Worm (Caenorhabditis elegans) whole organism, early embryonic: Measurements from ENCODE around the gene srv-8.
A peak's percentile ranks its signal among the peaks of the same experiment; 100 is the strongest.

Experiments used
- B0310.2 ChIP-seq: sonication (generic microtip); optimal IDR thresholded peaks from 2 replicates; lab custom pipeline; 2016; ENCODE audit warnings: mild to moderate bottlenecking, missing genetic modification characterization, missing compliant biosample characterization
- F13C5.2 ChIP-seq: sonication (generic microtip); optimal IDR thresholded peaks from 2 replicates; lab custom pipeline; 2017; ENCODE audit warnings: mild to moderate bottlenecking, missing genetic modification characterization, inconsistent platforms, missing compliant biosample characterization
- aly-1 ChIP-seq: sonication (generic microtip); optimal IDR thresholded peaks from 2 replicates; lab custom pipeline; 2016; ENCODE audit warnings: missing genetic modification characterization, missing compliant biosample characterization
- ama-1 ChIP-seq: fragments of 150-350 bp; optimal IDR thresholded peaks from 2 replicates; lab custom pipeline; 2014
- ceh-13 ChIP-seq: fragments of 200-800 bp; sonication (Bioruptor generic); optimal IDR thresholded peaks from 2 replicates; lab custom pipeline; 2018; ENCODE audit warnings: mild to moderate bottlenecking, missing genetic modification characterization, missing compliant biosample characterization
- ceh-36 ChIP-seq: sonication (generic microtip); optimal IDR thresholded peaks from 2 replicates; lab custom pipeline; 2016; ENCODE audit warnings: missing genetic modification characterization, inconsistent platforms, missing compliant biosample characterization
- ets-7 ChIP-seq: sonication (generic microtip); optimal IDR thresholded peaks from 2 replicates; lab custom pipeline; 2016; ENCODE audit warnings: missing genotype, missing genetic modification characterization, missing compliant biosample characterization
- flt-1 ChIP-seq: fragments of 200-800 bp; sonication (Bioruptor generic); IDR thresholded peaks from 2 replicates; pipeline ENCODE4 v1.3.6; 2022; ENCODE audit warnings: missing genetic modification characterization, missing compliant biosample characterization
- hmbx-1 ChIP-seq: sonication (generic microtip); optimal IDR thresholded peaks from 2 replicates; lab custom pipeline; 2016; ENCODE audit warnings: mild to moderate bottlenecking, missing genetic modification characterization, missing compliant biosample characterization
- hmg-4 ChIP-seq: fragments of 200-800 bp; sonication (Bioruptor generic); optimal IDR thresholded peaks from 2 replicates; lab custom pipeline; 2018; ENCODE audit warnings: mild to moderate bottlenecking, missing genetic modification characterization, missing compliant biosample characterization
- hnd-1 ChIP-seq: sonication (generic microtip); optimal IDR thresholded peaks from 2 replicates; lab custom pipeline; 2016; ENCODE audit warnings: missing genetic modification characterization, missing compliant biosample characterization
- pes-1 ChIP-seq: fragments of 200-800 bp; sonication (Bioruptor generic); IDR thresholded peaks from 2 replicates; pipeline ENCODE4 v1.3.6; 2022; ENCODE audit warnings: missing genetic modification reagents, missing genetic modification characterization, missing compliant biosample characterization
- scrt-1 ChIP-seq: fragments of 200-800 bp; sonication (Bioruptor generic); IDR thresholded peaks from 2 replicates; pipeline ENCODE4 v1.3.6; 2022; ENCODE audit warnings: missing genetic modification characterization, missing compliant biosample characterization
- sea-1 ChIP-seq: fragments of 200-800 bp; sonication (Bioruptor generic); conservative IDR thresholded peaks from 2 replicates; pipeline ENCODE4 v1.3.6; 2022; ENCODE audit warnings: missing genetic modification characterization, missing compliant biosample characterization
- tbx-11 ChIP-seq: fragments of 200-800 bp; sonication (Bioruptor generic); IDR thresholded peaks from 2 replicates; pipeline ENCODE4 v1.3.6; 2022; ENCODE audit warnings: missing genetic modification characterization, missing compliant biosample characterization
- tbx-37 ChIP-seq: fragments of 200-800 bp; sonication (Bioruptor generic); conservative IDR thresholded peaks from 2 replicates; pipeline ENCODE4 v1.3.6; 2022; ENCODE audit warnings: missing genetic modification reagents, missing genetic modification characterization, missing compliant biosample characterization
- tra-4 ChIP-seq: sonication (generic microtip); optimal IDR thresholded peaks from 2 replicates; lab custom pipeline; 2017; ENCODE audit warnings: missing genetic modification characterization, missing compliant biosample characterization

The srv-8 gene

ce11 chrV:13420640-13421039 lies at the start of gene srv-8:
Gene srv-8 (minus strand): TSS chrV:13420740.
- TF ChIP-seq ceh-13 (GFP tag; lab: Kevin White, UChicago): no peak
- TF ChIP-seq aly-1 (tag; lab: Kevin White, UChicago): no peak
- no peak for TF ChIP-seq ets-7 (tag; lab: Kevin White, UChicago)
- no peak for TF ChIP-seq B0310.2
- TF ChIP-seq ceh-36 (tag; lab: Kevin White, UChicago): no peak
- TF ChIP-seq flt-1 (GFP tag; lab: Robert Waterston, UW): no peak
- no peak for TF ChIP-seq hnd-1 (tag; lab: Kevin White, UChicago)
- TF ChIP-seq pes-1 (GFP tag; lab: Robert Waterston, UW): no peak
- no peak for TF ChIP-seq ama-1 (lab: Kevin White, UChicago)
- TF ChIP-seq tbx-11 (GFP tag; lab: Robert Waterston, UW): no peak
- no peak for TF ChIP-seq hmbx-1 (tag; lab: Kevin White, UChicago)
- no peak for TF ChIP-seq scrt-1
- no peak for TF ChIP-seq tbx-37 (GFP tag; lab: Robert Waterston, UW)
- no peak for TF ChIP-seq tra-4 (tag; lab: Kevin White, UChicago)
- no peak for TF ChIP-seq hmg-4 (GFP tag; lab: Kevin White, UChicago)
- TF ChIP-seq F13C5.2 (tag; lab: Kevin White, UChicago): no peak

- TF ChIP-seq tbx-11 (GFP tag; lab: Robert Waterston, UW): 0 out of 2 replicates have a peak, but pooled peaks have one; percentile 17
- TF ChIP-seq pes-1 (GFP tag; lab: Robert Waterston, UW): peak; percentile 72
- TF ChIP-seq ceh-36 (tag; lab: Kevin White, UChicago): no peak
- peak; percentile 58 for TF ChIP-seq flt-1 (GFP tag; lab: Robert Waterston, UW)
- no peak for TF ChIP-seq sea-1
- no peak for TF ChIP-seq ceh-13 (GFP tag; lab: Kevin White, UChicago)
- no peak for TF ChIP-seq aly-1 (tag; lab: Kevin White, UChicago)
- peak; percentile 64 for TF ChIP-seq F13C5.2 (tag; lab: Kevin White, UChicago)
- TF ChIP-seq ama-1 (lab: Kevin White, UChicago): no peak
- peak; percentile 37 for TF ChIP-seq ets-7 (tag; lab: Kevin White, UChicago)
- peak; percentile 89 for TF ChIP-seq tbx-37 (GFP tag; lab: Robert Waterston, UW)
- no peak for TF ChIP-seq hmg-4 (GFP tag; lab: Kevin White, UChicago)
- TF ChIP-seq scrt-1: 0 out of 2 replicates have a peak, but pooled peaks have one; percentile 32
- peak; percentile 7 for TF ChIP-seq hnd-1 (tag; lab: Kevin White, UChicago)
- no peak for TF ChIP-seq tra-4 (tag; lab: Kevin White, UChicago)
These were observed 47.7 kb upstream of the srv-8 start, which contains the start of the genes F25H9.6 and F25H9.7 for ce11 chrV:13468190-13468765. Gene F25H9.6 (minus strand): TSS chrV:13468361. Gene F25H9.7 (plus strand): TSS chrV:13468376.

DNA sequence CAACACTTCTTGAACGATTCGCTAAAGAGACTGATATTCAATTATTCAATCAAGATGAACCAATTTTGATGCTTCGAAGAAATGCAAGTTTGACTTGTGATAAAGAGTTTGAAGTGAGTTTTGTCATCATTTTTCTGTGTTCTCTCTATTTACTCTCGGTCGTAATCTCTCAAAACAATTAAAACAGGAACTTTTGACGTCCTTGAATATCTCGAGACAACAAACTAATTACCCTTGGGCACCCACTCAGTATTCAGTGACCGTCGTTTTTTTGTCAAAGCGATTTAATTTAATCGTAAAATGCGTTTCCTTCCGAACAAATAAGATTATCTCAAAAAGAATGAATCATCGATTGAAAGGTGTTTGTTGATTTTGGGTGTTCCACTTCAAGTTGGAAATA lies 43.6 kb upstream of the srv-8 start:
- TF ChIP-seq pes-1 (GFP tag; lab: Robert Waterston, UW) (no peak), tra-4 (tag; lab: Kevin White, UChicago) (no peak), B0310.2 (no peak), flt-1 (GFP tag; lab: Robert Waterston, UW) (no peak), hnd-1 (tag; lab: Kevin White, UChicago) (no peak), hmbx-1 (tag; lab: Kevin White, UChicago) (no peak), sea-1 (no peak), tbx-37 (GFP tag; lab: Robert Waterston, UW) (no peak), ceh-13 (GFP tag; lab: Kevin White, UChicago) (no peak), ama-1 (lab: Kevin White, UChicago) (no peak), F13C5.2 (tag; lab: Kevin White, UChicago) (no peak), scrt-1 (no peak)

DNA sequence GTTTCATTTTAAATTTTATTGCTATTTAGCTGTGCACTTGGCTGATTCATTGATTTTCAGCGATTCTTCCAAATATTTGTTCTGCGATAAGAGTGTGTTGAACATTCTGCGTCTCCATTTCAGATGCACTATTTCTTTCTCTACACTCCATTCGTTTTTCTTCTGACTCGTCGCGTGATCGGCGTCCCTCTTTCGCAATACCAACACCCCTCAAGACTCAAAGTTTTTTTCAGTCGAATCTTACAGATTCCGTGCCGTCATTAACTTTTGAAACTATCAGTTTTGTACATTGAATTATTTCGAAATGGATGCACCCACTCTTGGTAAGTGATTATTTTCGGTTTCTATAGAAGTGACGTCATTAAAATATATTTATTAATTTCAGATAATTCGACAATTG lies 42.4 kb upstream of the srv-8 start, which contains the start of gene frm-10:
frm-10 (plus strand) TSS at position 234 of the 400 bp plus-strand sequence.
- TF ChIP-seq tbx-37 (GFP tag; lab: Robert Waterston, UW): no peak
- no peak for TF ChIP-seq tbx-11 (GFP tag; lab: Robert Waterston, UW)
- TF ChIP-seq ceh-36 (tag; lab: Kevin White, UChicago): no peak
- no peak for TF ChIP-seq sea-1
- no peak for TF ChIP-seq hmg-4 (GFP tag; lab: Kevin White, UChicago)
- TF ChIP-seq aly-1 (tag; lab: Kevin White, UChicago): no peak
- TF ChIP-seq F13C5.2 (tag; lab: Kevin White, UChicago): no peak
- TF ChIP-seq ama-1 (lab: Kevin White, UChicago): no peak
- no peak for TF ChIP-seq scrt-1
- TF ChIP-seq B0310.2: no peak
- no peak for TF ChIP-seq pes-1 (GFP tag; lab: Robert Waterston, UW)
- TF ChIP-seq hnd-1 (tag; lab: Kevin White, UChicago): no peak
- no peak for TF ChIP-seq flt-1 (GFP tag; lab: Robert Waterston, UW)
- TF ChIP-seq tra-4 (tag; lab: Kevin White, UChicago): no peak
- no peak for TF ChIP-seq hmbx-1 (tag; lab: Kevin White, UChicago)
- no peak for TF ChIP-seq ets-7 (tag; lab: Kevin White, UChicago)
- TF ChIP-seq ceh-13 (GFP tag; lab: Kevin White, UChicago): no peak

- TF ChIP-seq F13C5.2 (tag; lab: Kevin White, UChicago) (peak; percentile 30), B0310.2 (no peak)
These were observed 38.8 kb upstream of the srv-8 start, which contains the start of gene bath-39 for ce11 chrV:13459323-13459722. Gene bath-39 (plus strand): TSS chrV:13459459.

- TF ChIP-seq tbx-11 (GFP tag; lab: Robert Waterston, UW) (no peak), ama-1 (lab: Kevin White, UChicago) (no peak), F13C5.2 (tag; lab: Kevin White, UChicago) (no peak), hnd-1 (tag; lab: Kevin White, UChicago) (no peak), sea-1 (no peak), ceh-13 (GFP tag; lab: Kevin White, UChicago) (no peak), flt-1 (GFP tag; lab: Robert Waterston, UW) (no peak), tra-4 (tag; lab: Kevin White, UChicago) (no peak), scrt-1 (no peak), pes-1 (GFP tag; lab: Robert Waterston, UW) (no peak), ets-7 (tag; lab: Kevin White, UChicago) (no peak), B0310.2 (no peak), hmg-4 (GFP tag; lab: Kevin White, UChicago) (no peak), tbx-37 (GFP tag; lab: Robert Waterston, UW) (no peak)
These were observed 37.3 kb upstream of the srv-8 start, which contains the start of gene F25H9.2 for ce11 chrV:13457858-13458257. Gene F25H9.2 (plus strand): TSS chrV:13458083.
